Worm (Caenorhabditis elegans): Measurements from ENCODE around the gene F14F8.8.

Gene F14F8.8

ce11 chrV:16629600-16629999 lies 42.5 kb downstream of the F14F8.8 start, which contains the start of gene srd-21:
TSS of gene srd-21 (plus strand) at chrV:16629900.
- no peak for TF ChIP-seq K09A11.1 (tag; optimal IDR thresholded peaks at IDR 0.05; ENCODE audit: insufficient read depth)
- TF ChIP-seq ceh-2 (tag; optimal IDR thresholded peaks at IDR 0.05), result no peak
- TF ChIP-seq nhr-11 (tag; optimal IDR thresholded peaks at IDR 0.05), result no peak
- TF ChIP-seq ets-4 (tag; optimal IDR thresholded peaks at IDR 0.05), result no peak
- no peak for TF ChIP-seq npax-4 (tag; optimal IDR thresholded peaks at IDR 0.05)

- TF ChIP-seq C38D4.7 (GFP tag; optimal IDR thresholded peaks at IDR 0.05) (no peak), pros-1 (tag; optimal IDR thresholded peaks at IDR 0.05) (no peak), sdc-2 (tag; optimal IDR thresholded peaks at IDR 0.05) (peak; percentile 62)
These were observed 43.1 kb downstream of the F14F8.8 start, which contains the start of gene W06G6.2 for ce11 chrV:16628991-16629390. TSS of gene W06G6.2 (plus strand) at chrV:16629291.

- TF ChIP-seq madf-2 (tag; optimal IDR thresholded peaks at IDR 0.05), result no peak
- peak; percentile 32 for TF ChIP-seq elt-2 (tag; optimal IDR thresholded peaks at IDR 0.05)
- no peak for TF ChIP-seq pha-2 (tag; optimal IDR thresholded peaks at IDR 0.05)
- TF ChIP-seq hlh-13 (GFP tag; optimal IDR thresholded peaks at IDR 0.05), result no peak
These were observed 44.1 kb downstream of the F14F8.8 start, which contains the start of gene oac-53 for ce11 chrV:16627962-16628361. TSS of gene oac-53 (minus strand) at chrV:16627970.

- peak; percentile 82 for TF ChIP-seq pag-3 (tag; optimal IDR thresholded peaks at IDR 0.05; ENCODE audit: borderline replicate concordance)
- TF ChIP-seq lin-11 (tag; optimal IDR thresholded peaks at IDR 0.05), result no peak
These were observed 49.3 kb downstream of the F14F8.8 start, which contains the start of gene Y70C5A.2 for ce11 chrV:16622754-16623261. TSS of gene Y70C5A.2 (minus strand) at chrV:16623211.

ce11 chrV:16621894-16622293 lies 50.2 kb downstream of the F14F8.8 start:
- no peak for TF ChIP-seq nfya-1 (tag; optimal IDR thresholded peaks at IDR 0.05)
- peak; percentile 45 for TF ChIP-seq lin-11 (tag; optimal IDR thresholded peaks at IDR 0.05)
- peak; percentile 26 for TF ChIP-seq elt-2 (tag; optimal IDR thresholded peaks at IDR 0.05)
- TF ChIP-seq ttx-3 (tag; optimal IDR thresholded peaks at IDR 0.05), result peak; percentile 56
- TF ChIP-seq pat-9 (tag; optimal IDR thresholded peaks at IDR 0.05), result peak; percentile 24
- peak; percentile 57 for TF ChIP-seq ceh-6 (GFP tag; optimal IDR thresholded peaks at IDR 0.05)
- TF ChIP-seq madf-2 (tag; optimal IDR thresholded peaks at IDR 0.05), result no peak
